Fruit fly (Drosophila melanogaster): ENCODE data around the gene CG11601.

The CG11601 gene

dm6 chr2L:297480-298284 is 14.6 kb upstream of the CG11601 start, which contains the start of gene Pi3K21B (continued):
- TF ChIP-seq Myb (GFP tag; optimal IDR thresholded peaks at IDR 0.05) (peak; percentile 75), CG8290 (GFP tag; optimal IDR thresholded peaks at IDR 0.05) (peak; percentile 86), CG8290 (tag; optimal IDR thresholded peaks at IDR 0.05) (peak in 1 of 2 experiments; percentile 96), lab (GFP tag; optimal IDR thresholded peaks at IDR 0.05) (peak; percentile 92), bigmax (GFP tag; optimal IDR thresholded peaks at IDR 0.05) (peak; percentile 4), mirr (GFP tag; optimal IDR thresholded peaks at IDR 0.05) (peak; percentile 73), CG10147 (GFP tag; optimal IDR thresholded peaks at IDR 0.05) (peak; percentile 88), knrl (GFP tag; IDR thresholded peaks at IDR 0.05; ENCODE audit: partially characterized antibody) (0 out of 3 replicates have a peak, but pooled peaks have one; percentile 10), gro (GFP tag; optimal IDR thresholded peaks at IDR 0.05) (peak; percentile 91), CG7987 (GFP tag; optimal IDR thresholded peaks at IDR 0.05) (peak; percentile 67), CG15514 (GFP tag; optimal IDR thresholded peaks at IDR 0.05) (peak; percentile 78), CG17802 (tag; optimal IDR thresholded peaks at IDR 0.05) (peak; percentile 68), Fer3 (tag; optimal IDR thresholded peaks at IDR 0.05) (peak; percentile 89), al (GFP tag; IDR thresholded peaks at IDR 0.05) (peak; percentile 77), gcm2 (GFP tag; optimal IDR thresholded peaks at IDR 0.05) (peak; percentile 77), CG17568 (GFP tag; optimal IDR thresholded peaks at IDR 0.05) (peak; percentile 2), Dfd (GFP tag; optimal IDR thresholded peaks at IDR 0.05) (peak in 1 of 2 experiments; percentile 56), ssp (GFP tag; IDR thresholded peaks at IDR 0.05) (peak; percentile 84), CG30020 (tag; optimal IDR thresholded peaks at IDR 0.05) (peak; percentile 75), CG6272 (GFP tag; IDR thresholded peaks at IDR 0.05) (peak; percentile 78), eve (GFP tag; optimal IDR thresholded peaks at IDR 0.05) (no peak), nerfin-2 (GFP tag; IDR thresholded peaks at IDR 0.05; ENCODE audit: partially characterized antibody) (no peak), tin (GFP tag; optimal IDR thresholded peaks at IDR 0.05) (peak; percentile 94), CG3281 (GFP tag; optimal IDR thresholded peaks at IDR 0.05) (peak; percentile 94), disco-r (GFP tag; optimal IDR thresholded peaks at IDR 0.05) (peak; percentile 57), bsh (GFP tag; optimal IDR thresholded peaks at IDR 0.05) (peak; percentile 49 to 84), D19B (GFP tag; optimal IDR thresholded peaks at IDR 0.05) (peak; percentile 68), seq (GFP tag; IDR thresholded peaks at IDR 0.05) (peak; percentile 70), CG6813 (GFP tag; optimal IDR thresholded peaks at IDR 0.05) (peak; percentile 53), CG2889 (GFP tag; IDR thresholded peaks at IDR 0.05) (peak; percentile 75), CG17385 (GFP tag; optimal IDR thresholded peaks at IDR 0.05) (peak; percentile 83), CG8089 (GFP tag; optimal IDR thresholded peaks at IDR 0.05) (peak; percentile 88), Fer1 (GFP tag; optimal IDR thresholded peaks at IDR 0.05) (peak; percentile 86), chn (GFP tag; optimal IDR thresholded peaks at IDR 0.05) (peak; percentile 91), CG1602 (GFP tag; optimal IDR thresholded peaks at IDR 0.05) (peak; percentile 90), luna (GFP tag; optimal IDR thresholded peaks at IDR 0.05) (peak; percentile 82), Stat92E (GFP tag; optimal IDR thresholded peaks at IDR 0.05) (no peak), HLHmδ (GFP tag; optimal IDR thresholded peaks at IDR 0.05) (peak; percentile 90), CG4617 (GFP tag; optimal IDR thresholded peaks at IDR 0.05; ENCODE audit: borderline replicate concordance) (peak; percentile 97), sr (GFP tag; IDR thresholded peaks at IDR 0.05) (peak; percentile 52; the same call in 1 of the 3 replicates), CG11696 (GFP tag; IDR thresholded peaks at IDR 0.05) (no peak), pan (optimal IDR thresholded peaks at IDR 0.05) (no peak), pan (GFP tag; optimal IDR thresholded peaks at IDR 0.05 in 1 of 2, IDR thresholded peaks at IDR 0.05 in 1 of 2) (peak in 1 of 2 experiments; percentile 75), chm (GFP tag; IDR thresholded peaks at IDR 0.05) (peak; percentile 90), CG14860 (GFP tag; IDR thresholded peaks at IDR 0.05; ENCODE audit: partially characterized antibody) (no peak), CG30431 (GFP tag; optimal IDR thresholded peaks at IDR 0.05) (peak; percentile 79), CG4854 (GFP tag; optimal IDR thresholded peaks at IDR 0.05) (peak; percentile 81), row (GFP tag; IDR thresholded peaks at IDR 0.05) (peak; percentile 86)

All from whole organism, embryonic.